Fruit fly (Drosophila melanogaster): ENCODE results near the gene Gbeta13F.

Gbeta13F gene

DNA sequence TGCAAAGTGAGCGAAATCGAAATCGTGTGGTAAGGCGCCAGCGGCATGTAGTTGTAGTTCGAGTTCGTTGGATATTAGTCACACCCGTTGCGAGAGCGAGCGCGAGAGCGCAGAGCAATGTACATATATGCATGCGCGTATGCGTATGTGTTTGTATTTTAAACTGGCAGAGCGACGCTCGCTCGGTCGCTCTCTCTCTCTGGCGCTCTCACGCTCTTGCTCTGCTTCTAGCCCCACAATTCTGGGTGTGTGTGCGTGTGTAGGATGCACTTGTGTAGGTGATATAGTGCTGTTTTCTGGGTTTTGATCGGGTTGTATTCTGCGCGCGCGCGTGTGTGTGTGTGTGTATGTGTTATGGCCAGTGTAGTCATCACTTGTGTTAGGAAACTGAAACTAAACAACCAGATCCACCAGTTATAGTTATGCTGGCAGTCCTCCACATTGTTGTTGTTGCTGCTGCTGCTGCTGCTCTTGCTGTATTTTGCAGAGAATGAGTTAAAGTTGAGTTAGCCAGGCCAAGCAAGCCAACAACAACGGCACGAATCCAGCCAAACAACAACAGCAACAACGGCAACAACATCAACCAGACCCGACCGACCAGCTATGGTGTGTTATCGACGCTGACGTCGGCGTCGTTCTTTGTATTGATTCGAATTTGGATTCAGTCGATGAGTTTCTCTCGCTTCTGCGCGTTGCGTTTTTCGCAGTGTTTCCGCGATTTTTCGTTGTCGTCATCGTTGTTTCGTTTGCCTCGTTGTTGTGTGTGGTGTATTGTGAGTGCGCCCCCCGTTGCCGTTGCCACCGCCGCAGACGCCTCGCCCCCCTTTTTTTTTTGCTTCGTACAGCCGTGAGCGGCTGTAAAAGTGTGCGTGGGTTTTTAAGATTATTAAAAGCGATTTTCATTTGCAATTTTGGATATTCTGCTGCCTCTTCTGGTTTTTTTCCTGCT is 48.0 kb upstream of the Gbeta13F start (continued):
- TF ChIP-seq Rfx (GFP tag; IDR thresholded peaks at IDR 0.05): peak; percentile 51
- TF ChIP-seq CG2199 (GFP tag; IDR thresholded peaks at IDR 0.05): 0 out of 3 replicates have a peak, but pooled peaks have one; percentile 23
- peak; percentile 12 for TF ChIP-seq Fer1 (GFP tag; optimal IDR thresholded peaks at IDR 0.05)
- peak; percentile 87 for TF ChIP-seq CG5180 (GFP tag; optimal IDR thresholded peaks at IDR 0.05)
- peak; percentile 66 for TF ChIP-seq CG10543 (GFP tag; optimal IDR thresholded peaks at IDR 0.05)
- peak; percentile 41 for TF ChIP-seq lab (GFP tag; optimal IDR thresholded peaks at IDR 0.05)
- peak; percentile 49 for TF ChIP-seq Jarid2 (GFP tag; optimal IDR thresholded peaks at IDR 0.05)
- TF ChIP-seq CG2116 (GFP tag; optimal IDR thresholded peaks at IDR 0.05): no peak
- peak; percentile 84 for TF ChIP-seq Hr39 (optimal IDR thresholded peaks at IDR 0.05)
- no peak for TF ChIP-seq Camta (GFP tag; optimal IDR thresholded peaks at IDR 0.05)
- no peak for TF ChIP-seq stwl (tag; optimal IDR thresholded peaks at IDR 0.05)
- TF ChIP-seq pho (GFP tag; optimal IDR thresholded peaks at IDR 0.05): no peak
- no peak for TF ChIP-seq CG9817 (tag; optimal IDR thresholded peaks at IDR 0.05)
- TF ChIP-seq CG2889 (GFP tag; IDR thresholded peaks at IDR 0.05): no peak
- TF ChIP-seq CG6175 (GFP tag; IDR thresholded peaks at IDR 0.05): peak; percentile 95
- peak; percentile 70 for TF ChIP-seq CG17385 (GFP tag; optimal IDR thresholded peaks at IDR 0.05)
- TF ChIP-seq ATbp (GFP tag; optimal IDR thresholded peaks at IDR 0.05): no peak
- TF ChIP-seq CG8359 (GFP tag; optimal IDR thresholded peaks at IDR 0.05; ENCODE audit: borderline replicate concordance): peak; percentile 17
- peak; percentile 12; the same call in 1 of the 2 replicates for TF ChIP-seq bbx (GFP tag; IDR thresholded peaks at IDR 0.05; ENCODE audit: partially characterized antibody)
- no peak for TF ChIP-seq zen (tag; optimal IDR thresholded peaks at IDR 0.05)
- peak; percentile 10 for TF ChIP-seq CG18599 (GFP tag; optimal IDR thresholded peaks at IDR 0.05)
- TF ChIP-seq CG13775 (GFP tag; optimal IDR thresholded peaks at IDR 0.05): no peak
- peak; percentile 96 for TF ChIP-seq chinmo (GFP tag; IDR thresholded peaks at IDR 0.05; ENCODE audit: partially characterized antibody)
- TF ChIP-seq sd (tag; optimal IDR thresholded peaks at IDR 0.05): peak; percentile 79
- TF ChIP-seq CG9609 (GFP tag; optimal IDR thresholded peaks at IDR 0.05): no peak
- peak; percentile 19 for TF ChIP-seq gcm (GFP tag; optimal IDR thresholded peaks at IDR 0.05)
- no peak for TF ChIP-seq MTF-1 (GFP tag; optimal IDR thresholded peaks at IDR 0.05; ENCODE audit: borderline replicate concordance)
- TF ChIP-seq unc-4 (GFP tag; IDR thresholded peaks at IDR 0.05; ENCODE audit: partially characterized antibody): peak; percentile 40; the same call in 1 of the 2 replicates
- peak; percentile 76 for TF ChIP-seq CG10431 (GFP tag; optimal IDR thresholded peaks at IDR 0.05)
- no peak for TF ChIP-seq gsb-n (tag; optimal IDR thresholded peaks at IDR 0.05)
- TF ChIP-seq shn (GFP tag; optimal IDR thresholded peaks at IDR 0.05): peak; percentile 2
- no peak for TF ChIP-seq ssp (GFP tag; IDR thresholded peaks at IDR 0.05)
- TF ChIP-seq Hr3 (GFP tag; optimal IDR thresholded peaks at IDR 0.05): no peak
- no peak for TF ChIP-seq ase (GFP tag; IDR thresholded peaks at IDR 0.05)
- no peak for TF ChIP-seq CG12219 (GFP tag; optimal IDR thresholded peaks at IDR 0.05)
- peak; percentile 26; the same call in 1 of the 2 replicates for TF ChIP-seq chm (GFP tag; IDR thresholded peaks at IDR 0.05)
- TF ChIP-seq CG6689 (GFP tag; IDR thresholded peaks at IDR 0.05): no peak
- TF ChIP-seq lola (GFP tag; optimal IDR thresholded peaks at IDR 0.05): peak in 1 of 3 experiments; percentile 61
- TF ChIP-seq Dll (GFP tag; IDR thresholded peaks at IDR 0.05; ENCODE audit: partially characterized antibody): no peak; the same call in 3 of the 4 replicates
- 0 out of 2 replicates have a peak, but pooled peaks have one; percentile 26 for TF ChIP-seq CG8765 (GFP tag; IDR thresholded peaks at IDR 0.05)
- no peak for TF ChIP-seq twi (tag; optimal IDR thresholded peaks at IDR 0.05)
- no peak for TF ChIP-seq mam (GFP tag; optimal IDR thresholded peaks at IDR 0.05)
- TF ChIP-seq Hr78 (GFP tag; optimal IDR thresholded peaks at IDR 0.05): peak in 1 of 2 experiments; percentile 21
- no peak for TF ChIP-seq fd3F (GFP tag; optimal IDR thresholded peaks at IDR 0.05)
- no peak for TF ChIP-seq gce (GFP tag; IDR thresholded peaks at IDR 0.05)
- TF ChIP-seq Atf6 (GFP tag; IDR thresholded peaks at IDR 0.05): peak; percentile 4; the same call in 1 of the 2 replicates
- TF ChIP-seq CG12744 (GFP tag; optimal IDR thresholded peaks at IDR 0.05): no peak

Data from whole organism, embryonic.